Fruit fly (Drosophila melanogaster): ENCODE results near the gene mad2.

DNA sequence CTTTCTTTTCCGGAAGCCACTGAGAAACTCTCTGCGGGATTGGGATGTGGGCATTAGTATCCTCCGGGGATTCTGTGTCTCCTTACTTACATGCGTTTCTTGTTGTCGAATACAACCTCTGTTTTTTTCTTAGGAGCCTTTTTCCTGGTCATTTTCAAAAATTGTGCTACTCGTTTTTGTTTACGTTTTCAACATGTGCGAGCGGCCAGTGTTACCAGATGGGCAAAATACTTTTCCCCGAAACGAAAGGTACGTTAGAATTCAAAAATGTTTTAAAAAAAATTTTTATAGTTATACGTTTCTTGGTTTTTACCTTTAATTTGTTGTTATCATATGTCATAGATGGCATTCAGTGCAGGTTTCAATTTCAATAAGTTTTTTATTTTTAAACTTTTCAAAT lies 35.8 kb downstream of the mad2 start, which contains the start of gene vito:
- TF ChIP-seq pan (optimal IDR thresholded peaks at IDR 0.05): no peak
- TF ChIP-seq CG8478 (optimal IDR thresholded peaks at IDR 0.05): no peak
- no peak for TF ChIP-seq Dll (optimal IDR thresholded peaks at IDR 0.05)
